Worm (Caenorhabditis elegans): ENCODE measurements around the gene acer-1.

The acer-1 gene

ce11 chrII:6898017-6898779 lies 8.0 kb upstream of the acer-1 start, which contains the start of gene hrpl-1:
Gene hrpl-1 (plus strand): TSS chrII:6898729.
- no peak for TF ChIP-seq pqm-1 (tag; optimal IDR thresholded peaks at IDR 0.05)
- no peak for TF ChIP-seq ceh-9 (tag; optimal IDR thresholded peaks at IDR 0.05)
- no peak for TF ChIP-seq tbx-2 (tag; optimal IDR thresholded peaks at IDR 0.05)
- TF ChIP-seq fkh-10 (GFP tag; optimal IDR thresholded peaks at IDR 0.05) = no peak
- TF ChIP-seq nhr-43 (tag; optimal IDR thresholded peaks at IDR 0.05; ENCODE audit: poor library complexity, severe bottlenecking) = peak; percentile 35
- TF ChIP-seq nhr-77 (tag; optimal IDR thresholded peaks at IDR 0.05) = no peak
- TF ChIP-seq pha-4 (tag; optimal IDR thresholded peaks at IDR 0.05) = no peak
- TF ChIP-seq elt-3 (tag; optimal IDR thresholded peaks at IDR 0.05) = no peak
- peak; percentile 24 for TF ChIP-seq nfya-1 (tag; optimal IDR thresholded peaks at IDR 0.05; ENCODE audit: insufficient read depth)
- no peak for TF ChIP-seq ztf-4 (tag; optimal IDR thresholded peaks at IDR 0.05)
- TF ChIP-seq nhr-11 (tag; optimal IDR thresholded peaks at IDR 0.05) = no peak
- no peak for TF ChIP-seq egl-5 (tag; optimal IDR thresholded peaks at IDR 0.05)
- TF ChIP-seq elt-1 (tag; optimal IDR thresholded peaks at IDR 0.05) = no peak
- no peak for TF ChIP-seq mdl-1 (tag; optimal IDR thresholded peaks at IDR 0.05)

DNA sequence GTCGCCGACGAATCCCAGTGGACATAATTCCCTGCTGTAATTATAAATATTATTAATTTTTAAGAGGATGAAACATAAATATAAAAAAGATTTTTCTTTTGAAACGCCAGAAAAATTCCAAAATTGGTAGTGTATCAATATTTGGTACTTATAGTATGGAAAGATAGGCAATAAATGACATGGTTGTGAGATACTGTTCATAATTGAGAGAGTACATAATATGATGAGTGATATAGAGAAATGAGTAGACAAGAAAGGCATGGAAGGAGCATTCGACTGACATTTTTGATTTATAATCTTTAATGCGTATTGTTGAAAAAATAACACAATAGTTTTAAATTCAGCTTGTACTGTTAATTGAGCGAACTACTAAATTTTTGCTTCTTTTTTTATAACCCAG lies 7.3 kb upstream of the acer-1 start, which contains the start of gene C44B7.11:
C44B7.11 (minus strand) TSS at position 34 of the 400 bp plus-strand sequence.
- TF ChIP-seq nhr-12 (tag; optimal IDR thresholded peaks at IDR 0.05) (no peak), pqm-1 (tag; optimal IDR thresholded peaks at IDR 0.05) (peak; percentile 29), elt-2 (tag; optimal IDR thresholded peaks at IDR 0.05) (peak; percentile 34)

DNA sequence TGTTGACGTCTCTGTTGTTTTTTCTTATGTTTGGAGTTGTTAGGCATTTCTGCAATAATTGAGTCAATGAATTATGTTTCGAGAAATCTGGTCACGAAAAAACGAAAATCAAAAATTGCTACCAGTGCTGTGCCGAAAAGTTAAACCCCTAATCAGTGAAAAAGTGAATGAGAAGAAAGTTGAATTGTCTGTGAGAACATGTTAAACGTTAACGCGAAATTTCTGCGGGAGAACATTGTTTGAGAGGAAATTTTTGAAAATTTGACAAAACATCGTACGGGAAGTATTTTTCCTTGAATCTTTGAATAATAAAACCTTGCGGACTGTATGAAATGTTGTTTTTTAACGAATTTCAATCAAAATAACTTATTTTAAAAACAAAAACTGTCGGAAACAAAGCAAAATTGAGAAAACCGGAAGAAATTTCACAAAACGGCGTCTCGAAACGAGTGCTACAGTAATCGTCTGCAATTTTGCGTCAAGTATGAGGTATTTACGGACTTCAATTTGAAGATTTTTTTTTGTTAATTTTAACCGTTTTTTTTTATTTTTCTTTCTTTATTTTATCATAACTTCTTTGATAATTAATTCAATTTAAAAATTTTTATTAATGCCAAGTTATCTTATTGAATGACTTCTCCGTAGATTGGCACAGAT lies 3.5 kb upstream of the acer-1 start, which contains the start of gene adal-1:
adal-1 (minus strand) TSS at position 51 of the 657 bp plus-strand sequence.
- no peak for TF ChIP-seq tbx-2 (tag; optimal IDR thresholded peaks at IDR 0.05)
- no peak for TF ChIP-seq ceh-9 (tag; optimal IDR thresholded peaks at IDR 0.05)
- TF ChIP-seq nhr-28 (tag; optimal IDR thresholded peaks at IDR 0.05) = no peak
- TF ChIP-seq ztf-11 (tag; optimal IDR thresholded peaks at IDR 0.05) = no peak
- TF ChIP-seq ceh-16 (tag; optimal IDR thresholded peaks at IDR 0.05) = no peak
- TF ChIP-seq lsy-12 (tag; optimal IDR thresholded peaks at IDR 0.05) = no peak

ce11 chrII:6891838-6892237 lies 1.6 kb upstream of the acer-1 start:
- TF ChIP-seq nhr-76 (tag; optimal IDR thresholded peaks at IDR 0.05) = no peak
- TF ChIP-seq jun-1 (tag; optimal IDR thresholded peaks at IDR 0.05) = peak; percentile 86
- peak; percentile 64 for TF ChIP-seq lsy-12 (tag; optimal IDR thresholded peaks at IDR 0.05)
- peak; percentile 77 for TF ChIP-seq pqm-1 (tag; optimal IDR thresholded peaks at IDR 0.05)
- peak; percentile 60 for TF ChIP-seq nhr-23 (tag; optimal IDR thresholded peaks at IDR 0.05)
- TF ChIP-seq fkh-2 (tag; optimal IDR thresholded peaks at IDR 0.05) = no peak
- no peak for TF ChIP-seq lin-15B (tag; optimal IDR thresholded peaks at IDR 0.05)
- no peak for TF ChIP-seq ceh-82 (tag; optimal IDR thresholded peaks at IDR 0.05)
- TF ChIP-seq ama-1 (optimal IDR thresholded peaks at IDR 0.05) = peak; percentile 63
- TF ChIP-seq elt-2 (tag; optimal IDR thresholded peaks at IDR 0.05) = peak; percentile 50
- TF ChIP-seq pha-4 (tag; optimal IDR thresholded peaks at IDR 0.05) = peak; percentile 50
- no peak for TF ChIP-seq mml-1 (tag; optimal IDR thresholded peaks at IDR 0.05)
- peak; percentile 39 for TF ChIP-seq nhr-25 (tag; optimal IDR thresholded peaks at IDR 0.05)
- no peak for TF ChIP-seq fkh-10 (GFP tag; optimal IDR thresholded peaks at IDR 0.05)
- TF ChIP-seq nfya-1 (tag; optimal IDR thresholded peaks at IDR 0.05; ENCODE audit: insufficient read depth) = peak; percentile 46
- peak; percentile 41 for TF ChIP-seq lin-39 (tag; optimal IDR thresholded peaks at IDR 0.05)
- peak; percentile 85 for TF ChIP-seq nhr-43 (tag; optimal IDR thresholded peaks at IDR 0.05; ENCODE audit: poor library complexity, severe bottlenecking)

- TF ChIP-seq nhr-12 (tag; optimal IDR thresholded peaks at IDR 0.05) = no peak
- TF ChIP-seq skn-1 (tag; optimal IDR thresholded peaks at IDR 0.05) = no peak
- peak; percentile 67 for TF ChIP-seq elt-2 (tag; optimal IDR thresholded peaks at IDR 0.05)
- peak; percentile 51 for TF ChIP-seq nhr-23 (tag; optimal IDR thresholded peaks at IDR 0.05)
- no peak for TF ChIP-seq nhr-237 (tag; optimal IDR thresholded peaks at IDR 0.05)
- no peak for TF ChIP-seq nhr-25 (tag; optimal IDR thresholded peaks at IDR 0.05)
- TF ChIP-seq R02D3.7 (tag; optimal IDR thresholded peaks at IDR 0.05) = peak; percentile 14
- peak; percentile 97 for TF ChIP-seq ama-1 (optimal IDR thresholded peaks at IDR 0.05)
- TF ChIP-seq snpc-4 (tag; optimal IDR thresholded peaks at IDR 0.05) = peak; percentile 33
- TF ChIP-seq nhr-76 (tag; optimal IDR thresholded peaks at IDR 0.05) = no peak
- no peak for TF ChIP-seq zag-1 (tag; optimal IDR thresholded peaks at IDR 0.05)
- no peak for TF ChIP-seq ceh-16 (tag; optimal IDR thresholded peaks at IDR 0.05)
- no peak for TF ChIP-seq nhr-77 (tag; optimal IDR thresholded peaks at IDR 0.05)
- no peak for TF ChIP-seq sea-2 (GFP tag; optimal IDR thresholded peaks at IDR 0.05)
- peak; percentile 68 for TF ChIP-seq nhr-43 (tag; optimal IDR thresholded peaks at IDR 0.05; ENCODE audit: poor library complexity, severe bottlenecking)
- no peak for TF ChIP-seq fkh-10 (GFP tag; optimal IDR thresholded peaks at IDR 0.05)
- no peak for TF ChIP-seq ceh-82 (tag; optimal IDR thresholded peaks at IDR 0.05)
- no peak for TF ChIP-seq unc-62 (GFP tag; optimal IDR thresholded peaks at IDR 0.05)
- peak; percentile 42 for TF ChIP-seq lsy-12 (tag; optimal IDR thresholded peaks at IDR 0.05)
- no peak for TF ChIP-seq egl-5 (tag; optimal IDR thresholded peaks at IDR 0.05)
- no peak for TF ChIP-seq ztf-11 (tag; optimal IDR thresholded peaks at IDR 0.05)
- no peak for TF ChIP-seq nhr-28 (tag; optimal IDR thresholded peaks at IDR 0.05)
- TF ChIP-seq nhr-67 (tag; optimal IDR thresholded peaks at IDR 0.05) = no peak
- TF ChIP-seq unc-39 (tag; optimal IDR thresholded peaks at IDR 0.05) = no peak
- no peak for TF ChIP-seq ZK546.5 (tag; optimal IDR thresholded peaks at IDR 0.05)
These were observed 976 bp upstream of the acer-1 start for ce11 chrII:6891176-6891575.

Measured in whole organism, L3 larva.